Fruit fly (Drosophila melanogaster): ENCODE measurements around the gene CG10177.

DNA sequence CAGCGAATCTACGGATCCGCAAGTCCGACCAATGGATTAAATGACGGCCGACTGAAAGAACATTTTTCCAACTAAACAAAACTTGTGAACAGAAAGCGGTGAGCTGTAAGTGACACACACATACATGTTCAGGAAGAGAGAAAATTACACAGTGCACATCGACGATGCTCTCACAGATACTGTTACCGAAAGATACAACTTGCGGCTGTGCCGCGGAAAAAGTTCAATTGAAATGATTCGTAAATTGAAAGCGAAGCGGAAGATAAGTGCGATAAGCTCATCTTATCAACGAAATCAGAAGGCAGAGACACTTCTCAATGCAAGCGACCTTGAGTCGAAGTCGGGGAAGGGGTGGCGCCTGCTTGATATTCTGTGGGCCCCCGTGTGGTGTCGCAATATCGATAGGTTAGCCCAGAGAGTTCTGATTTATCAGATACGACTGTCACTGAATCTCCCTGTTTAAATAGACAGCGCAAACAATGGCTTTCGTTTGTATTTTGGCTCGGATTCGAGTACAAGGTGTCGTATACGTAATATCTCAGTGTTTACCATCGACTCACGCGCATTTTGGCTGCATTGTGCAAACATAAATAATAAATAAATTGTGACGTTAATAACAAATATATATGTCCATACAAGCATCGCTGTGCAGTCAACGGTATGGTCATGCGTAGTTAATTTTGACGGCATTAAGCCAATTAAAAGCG, 1.8 kb downstream of the CG10177 start, which contains the start of gene Irk2:
- no peak for TF ChIP-seq N (GFP tag; optimal IDR thresholded peaks at IDR 0.05)
- TF ChIP-seq Hnf4 (GFP tag; optimal IDR thresholded peaks at IDR 0.05), result no peak
- TF ChIP-seq pan (optimal IDR thresholded peaks at IDR 0.05), result no peak
- TF ChIP-seq Sp1 (GFP tag; optimal IDR thresholded peaks at IDR 0.05), result no peak
- no peak for TF ChIP-seq psq (GFP tag; optimal IDR thresholded peaks at IDR 0.05)
- no peak for TF ChIP-seq Myc (optimal IDR thresholded peaks at IDR 0.05)
- TF ChIP-seq tai (GFP tag; optimal IDR thresholded peaks at IDR 0.05), result no peak
- TF ChIP-seq OdsH (GFP tag; optimal IDR thresholded peaks at IDR 0.05), result no peak

Measured in whole organism, wandering third instar larva.